Fruit fly (Drosophila melanogaster) whole organism, embryonic: Measurements from ENCODE around the gene prt.
A peak's percentile ranks its signal among the peaks of the same experiment; 100 is the strongest.

ENCODE experiments used
- Blimp-1 ChIP-seq: fragments of 200-800 bp; sonication (Bioruptor generic); optimal IDR thresholded peaks from 3 replicates; lab custom pipeline; 2018; ENCODE audit warnings: missing biosample characterization, missing genetic modification characterization, mild to moderate bottlenecking, moderate library complexity, missing genetic modification reagents
- CG10274 ChIP-seq: fragments of 200-800 bp; sonication (Bioruptor generic); optimal IDR thresholded peaks from 3 replicates; lab custom pipeline; 2017; ENCODE audit warnings: missing biosample characterization, mild to moderate bottlenecking, missing genetic modification characterization
- CG11695 ChIP-seq: fragments of 200-800 bp; sonication (Bioruptor generic); IDR thresholded peaks from 3 replicates; pipeline ENCODE4 v1.3.6; 2022; ENCODE audit warnings: missing biosample characterization, missing genetic modification characterization
- CG12391 ChIP-seq: fragments of 200-800 bp; sonication (Bioruptor generic); optimal IDR thresholded peaks from 3 replicates; lab custom pipeline; 2018; ENCODE audit warnings: missing biosample characterization, mild to moderate bottlenecking, missing genetic modification characterization, moderate library complexity
- CG15073 ChIP-seq: fragments of 200-800 bp; sonication (Bioruptor generic); optimal IDR thresholded peaks from 2 replicates; lab custom pipeline; 2016; ENCODE audit warnings: missing biosample characterization, missing genetic modification characterization
- CG15269 ChIP-seq: fragments of 200-800 bp; sonication (Bioruptor generic); optimal IDR thresholded peaks from 2 replicates; lab custom pipeline; 2018; ENCODE audit warnings: missing biosample characterization, mild to moderate bottlenecking, missing genetic modification characterization, moderate library complexity
- CG2875 ChIP-seq: fragments of 200-800 bp; sonication (Bioruptor generic); optimal IDR thresholded peaks from 2 replicates; lab custom pipeline; 2017; ENCODE audit warnings: missing biosample characterization, mild to moderate bottlenecking, missing genetic modification characterization, missing genetic modification reagents
- CG3163 ChIP-seq: fragments of 200-800 bp; sonication (Bioruptor generic); optimal IDR thresholded peaks from 3 replicates; lab custom pipeline; 2016; ENCODE audit warnings: missing biosample characterization, missing genetic modification characterization
- CG33557 ChIP-seq: fragments of 200-800 bp; sonication (Bioruptor generic); optimal IDR thresholded peaks from 2 replicates; lab custom pipeline; 2019; ENCODE audit warnings: missing biosample characterization, mild to moderate bottlenecking, missing genetic modification characterization, moderate library complexity
- CG34422 ChIP-seq: fragments of 200-800 bp; sonication (Bioruptor generic); IDR thresholded peaks from 3 replicates; pipeline ENCODE4 v1.3.6; 2022; ENCODE audit warnings: missing biosample characterization, missing genetic modification characterization
- CG3726 ChIP-seq: fragments of 200-800 bp; sonication (Bioruptor generic); IDR thresholded peaks from 3 replicates; pipeline ENCODE4, ENCODE4 v1.3.6; 2022; ENCODE audit warnings: missing biosample characterization, missing genetic modification characterization
- CG4328 ChIP-seq: fragments of 200-800 bp; sonication (Bioruptor generic); optimal IDR thresholded peaks from 3 replicates; lab custom pipeline; 2017; ENCODE audit warnings: missing biosample characterization, missing genetic modification reagents, missing genetic modification characterization
- CG4404 ChIP-seq: fragments of 200-800 bp; sonication (Bioruptor generic); IDR thresholded peaks from 2 replicates; pipeline ENCODE4 v1.3.6; 2022; ENCODE audit warnings: missing biosample characterization, missing genetic modification characterization
- CG6791 ChIP-seq: fragments of 200-800 bp; sonication (Bioruptor generic); IDR thresholded peaks from 3 replicates; pipeline ENCODE4 v1.3.6; 2022; ENCODE audit warnings: missing biosample characterization, missing genetic modification characterization; ENCODE audit not compliant: partially characterized antibody
- CG7987 ChIP-seq: fragments of 200-800 bp; sonication (Bioruptor generic); optimal IDR thresholded peaks from 2 replicates; lab custom pipeline; 2018; ENCODE audit warnings: missing biosample characterization, mild to moderate bottlenecking, missing genetic modification characterization, moderate library complexity
- D19B ChIP-seq: fragments of 200-800 bp; sonication (Bioruptor generic); optimal IDR thresholded peaks from 2 replicates; lab custom pipeline; 2017; ENCODE audit warnings: missing biosample characterization, mild to moderate bottlenecking, missing genetic modification characterization
- Deaf1 ChIP-seq: fragments of 200-800 bp; optimal IDR thresholded peaks from 3 replicates; lab custom pipeline; 2019; ENCODE audit warnings: missing biosample characterization, mild to moderate bottlenecking, missing genetic modification characterization, moderate library complexity
- Dfd ChIP-seq, 2 experiments: fragments of >200 bp; optimal IDR thresholded peaks; 2 replicates each; lab custom pipeline; 2017; ENCODE audit warnings: missing biosample characterization in 2 of 2, missing genetic modification characterization in 2 of 2
- E2f1 ChIP-seq: fragments of 200-800 bp; sonication (Bioruptor generic); IDR thresholded peaks from 2 replicates; pipeline ENCODE4 v1.3.6; 2022; ENCODE audit warnings: missing biosample characterization, missing genetic modification characterization
- Fer1 ChIP-seq: fragments of 200-800 bp; sonication (Bioruptor generic); optimal IDR thresholded peaks from 2 replicates; lab custom pipeline; 2017; ENCODE audit warnings: missing biosample characterization, mild to moderate bottlenecking, missing genetic modification characterization
- Fer3 ChIP-seq: fragments of 200-800 bp; sonication (Bioruptor generic); optimal IDR thresholded peaks from 2 replicates; lab custom pipeline; 2018; ENCODE audit warnings: missing biosample characterization, mild to moderate bottlenecking, missing genetic modification characterization, moderate library complexity
- GATAe ChIP-seq: fragments of 200-800 bp; sonication (Bioruptor generic); conservative IDR thresholded peaks from 2 replicates; pipeline ENCODE4 v1.3.6; 2022; ENCODE audit warnings: missing biosample characterization, missing genetic modification characterization
- H2.0 ChIP-seq: fragments of 200-800 bp; sonication (Bioruptor generic); IDR thresholded peaks from 2 replicates; pipeline ENCODE4 v1.3.6; 2022; ENCODE audit warnings: missing biosample characterization, missing genetic modification characterization
- HLH3B ChIP-seq: fragments of 200-800 bp; sonication (Bioruptor generic); IDR thresholded peaks from 2 replicates; pipeline ENCODE4 v1.3.6; 2022; ENCODE audit warnings: missing biosample characterization, missing genetic modification characterization
- HLHmδ ChIP-seq: fragments of 200-800 bp; sonication (Bioruptor generic); optimal IDR thresholded peaks from 2 replicates; lab custom pipeline; 2018; ENCODE audit warnings: missing biosample characterization, mild to moderate bottlenecking, missing genetic modification characterization, moderate library complexity
- Hr78 ChIP-seq, 2 experiments: fragments of 200-800 bp in 1 of 2; fragments of >200 bp in 1 of 2; sonication (Bioruptor generic) in 1 of 2; optimal IDR thresholded peaks; 2 replicates each; lab custom pipeline; 2017 to 2019; ENCODE audit warnings: missing biosample characterization in 2 of 2, missing genetic modification characterization in 2 of 2, mild to moderate bottlenecking in 1 of 2, moderate library complexity in 1 of 2
- Lhr ChIP-seq: fragments of 200-800 bp; sonication (Bioruptor generic); optimal IDR thresholded peaks from 3 replicates; lab custom pipeline; 2017; ENCODE audit warnings: mild to moderate bottlenecking, missing biosample characterization, missing genetic modification reagents, missing genetic modification characterization
- Meics ChIP-seq: fragments of 200-800 bp; sonication (Bioruptor generic); optimal IDR thresholded peaks from 2 replicates; lab custom pipeline; 2017; ENCODE audit warnings: missing biosample characterization, mild to moderate bottlenecking, missing genetic modification characterization
- YL-1 ChIP-seq: fragments of 200-800 bp; sonication (Bioruptor generic); optimal IDR thresholded peaks from 3 replicates; lab custom pipeline; 2017; ENCODE audit warnings: missing biosample characterization, mild to moderate bottlenecking, missing genetic modification characterization
- ac ChIP-seq: fragments of 200-800 bp; sonication (Bioruptor generic); optimal IDR thresholded peaks from 3 replicates; lab custom pipeline; 2017; ENCODE audit warnings: missing biosample characterization, mild to moderate bottlenecking, missing genetic modification characterization
- cg ChIP-seq: fragments of 200-800 bp; sonication (Bioruptor generic); optimal IDR thresholded peaks from 3 replicates; lab custom pipeline; 2019; ENCODE audit warnings: missing biosample characterization, mild to moderate bottlenecking, missing genetic modification characterization, moderate library complexity
- chinmo ChIP-seq: fragments of 200-800 bp; sonication (Bioruptor generic); IDR thresholded peaks from 4 replicates; pipeline ENCODE4 v1.3.6; 2022; ENCODE audit warnings: missing biosample characterization, missing genetic modification characterization; ENCODE audit not compliant: partially characterized antibody
- crol ChIP-seq: fragments of 200-800 bp; sonication (Bioruptor generic); IDR thresholded peaks from 2 replicates; pipeline ENCODE4 v1.3.6; 2022; ENCODE audit warnings: missing biosample characterization, missing genetic modification characterization
- dan ChIP-seq: fragments of 200-800 bp; sonication (Bioruptor generic); IDR thresholded peaks from 2 replicates; pipeline ENCODE4 v1.3.6; 2022; ENCODE audit warnings: missing biosample characterization, missing genetic modification characterization
- danr ChIP-seq: fragments of 200-800 bp; sonication (Bioruptor generic); IDR thresholded peaks from 2 replicates; pipeline ENCODE4 v1.3.6; 2022; ENCODE audit warnings: missing biosample characterization, missing genetic modification characterization
- eyg ChIP-seq: fragments of 200-800 bp; sonication (Bioruptor generic); optimal IDR thresholded peaks from 3 replicates; lab custom pipeline; 2016; ENCODE audit warnings: missing biosample characterization, missing genetic modification characterization
- ftz-f1 ChIP-seq: fragments of 200-800 bp; sonication (Bioruptor generic); optimal IDR thresholded peaks from 2 replicates; lab custom pipeline; 2016; ENCODE audit warnings: missing biosample characterization, missing genetic modification characterization
- insv ChIP-seq, 2 experiments: fragments of 200-800 bp; sonication (Bioruptor generic); optimal IDR thresholded peaks; 3 replicates each; lab custom pipeline; 2016 to 2018; ENCODE audit warnings: missing biosample characterization in 2 of 2, missing genetic modification characterization in 2 of 2
- mld ChIP-seq: fragments of 200-800 bp; sonication (Bioruptor generic); IDR thresholded peaks from 3 replicates; pipeline ENCODE4 v1.3.6; 2022; ENCODE audit warnings: missing biosample characterization, missing genetic modification characterization; ENCODE audit not compliant: partially characterized antibody
- nau ChIP-seq: fragments of 200-800 bp; sonication (Bioruptor generic); optimal IDR thresholded peaks from 3 replicates; lab custom pipeline; 2017; ENCODE audit warnings: missing biosample characterization, mild to moderate bottlenecking, missing genetic modification characterization, missing genetic modification reagents
- nmo ChIP-seq: fragments of 200-800 bp; sonication (Bioruptor generic); optimal IDR thresholded peaks from 2 replicates; lab custom pipeline; 2018; ENCODE audit warnings: missing biosample characterization, mild to moderate bottlenecking, missing genetic modification characterization, moderate library complexity
- pb ChIP-seq: fragments of 200-800 bp; sonication (Bioruptor generic); optimal IDR thresholded peaks from 3 replicates; lab custom pipeline; 2016; ENCODE audit warnings: missing biosample characterization, missing genetic modification characterization
- salm ChIP-seq: fragments of 200-800 bp; sonication (Bioruptor generic); optimal IDR thresholded peaks from 2 replicates; lab custom pipeline; 2018; ENCODE audit warnings: missing biosample characterization, mild to moderate bottlenecking, missing genetic modification characterization
- schlank ChIP-seq: fragments of 200-800 bp; sonication (Bioruptor generic); optimal IDR thresholded peaks from 2 replicates; lab custom pipeline; 2018; ENCODE audit warnings: missing biosample characterization, mild to moderate bottlenecking, missing genetic modification characterization
- slp2 ChIP-seq: fragments of 200-800 bp; sonication (Bioruptor generic); optimal IDR thresholded peaks from 2 replicates; lab custom pipeline; 2016; ENCODE audit warnings: missing biosample characterization, missing genetic modification characterization
- yki ChIP-seq: fragments of >200 bp; optimal IDR thresholded peaks from 3 replicates; lab custom pipeline; 2018
- z ChIP-seq: fragments of 200-800 bp; sonication (Bioruptor generic); IDR thresholded peaks from 3 replicates; pipeline ENCODE4 v1.3.6; 2022; ENCODE audit warnings: missing biosample characterization, missing genetic modification characterization

The prt gene

DNA sequence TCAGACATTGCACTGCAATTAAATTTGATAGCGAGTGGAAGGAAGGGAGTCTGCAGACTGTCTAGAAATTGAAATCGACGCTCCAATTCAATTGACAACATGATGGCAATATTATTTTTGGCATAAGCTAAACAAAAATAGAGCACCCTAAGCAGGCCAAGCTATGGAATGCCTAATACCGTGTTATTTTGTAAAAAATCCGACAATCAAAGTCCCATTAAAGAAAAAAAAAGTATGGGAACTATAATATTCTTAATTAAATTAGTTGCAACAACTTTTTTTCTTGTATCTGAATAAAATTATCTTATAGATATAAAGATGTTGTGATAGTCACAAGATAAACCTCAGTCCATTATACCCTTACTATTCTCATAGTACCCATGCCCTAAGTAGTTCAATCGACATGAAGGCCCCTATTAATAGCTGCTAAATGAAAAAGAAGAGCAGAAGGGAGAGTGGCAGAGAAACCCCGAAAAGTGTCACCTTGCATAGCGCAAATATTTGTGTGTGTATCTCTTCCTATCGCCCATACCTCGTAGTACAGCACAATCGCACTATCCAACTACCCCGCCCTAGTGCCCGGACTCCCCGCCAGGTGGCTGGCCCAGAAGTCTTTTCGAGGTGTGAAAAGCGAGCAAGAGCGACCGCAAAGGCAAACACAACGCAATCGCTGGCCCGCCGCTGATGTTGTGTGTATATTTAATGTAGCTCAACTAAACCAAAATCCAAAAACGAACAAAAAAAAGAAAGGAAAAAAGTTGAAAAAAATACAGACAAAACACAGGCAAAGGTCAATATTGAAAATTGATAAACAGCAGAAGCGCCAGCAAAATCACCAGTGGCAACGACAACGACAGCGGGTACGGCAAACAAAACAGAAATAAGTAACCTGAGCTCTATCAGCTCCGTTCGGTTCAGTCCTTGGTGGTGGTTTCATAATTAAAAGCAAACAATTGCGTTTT, 41.2 kb downstream of the prt start (continued):
- TF ChIP-seq crol (GFP tag; lab: Robert Waterston, UW), result peak; percentile 78
- TF ChIP-seq CG2875 (GFP tag; lab: Kevin White, UChicago), result peak; percentile 86
- peak in 1 of 2 experiments; percentile 79 for TF ChIP-seq Hr78 (GFP tag; optimal IDR thresholded peaks at IDR 0.05; lab: Kevin White, UChicago)
- TF ChIP-seq ftz-f1 (GFP tag; lab: Kevin White, UChicago), result peak; percentile 70
- peak; percentile 24 for TF ChIP-seq Meics (GFP tag; lab: Kevin White, UChicago)
- peak; percentile 61 for TF ChIP-seq CG7987 (GFP tag; lab: Kevin White, UChicago)
- peak; percentile 62 for TF ChIP-seq D19B (GFP tag; lab: Kevin White, UChicago)
- no peak for TF ChIP-seq E2f1 (GFP tag; lab: Robert Waterston, UW)
- no peak for TF ChIP-seq GATAe (GFP tag; lab: Robert Waterston, UW)
- TF ChIP-seq CG15073, result no peak
- peak; percentile 78 for TF ChIP-seq nau (GFP tag; lab: Kevin White, UChicago)
- TF ChIP-seq CG3163 (GFP tag; lab: Kevin White, UChicago), result peak; percentile 59
- TF ChIP-seq H2.0 (GFP tag; lab: Robert Waterston, UW), result no peak
- TF ChIP-seq dan (GFP tag; lab: Robert Waterston, UW), result no peak
- TF ChIP-seq ac (GFP tag; lab: Kevin White, UChicago), result peak; percentile 84
- TF ChIP-seq pb (GFP tag; lab: Kevin White, UChicago), result peak; percentile 46
- peak; percentile 10 for TF ChIP-seq Fer3
- no peak for TF ChIP-seq mld (GFP tag; lab: Robert Waterston, UW)
- TF ChIP-seq Dfd (GFP tag; optimal IDR thresholded peaks at IDR 0.05; lab: Kevin White, UChicago), result no peak
- peak; percentile 42 for TF ChIP-seq Blimp-1 (GFP tag; lab: Kevin White, UChicago)
- peak; percentile 95 for TF ChIP-seq CG33557 (GFP tag; lab: Kevin White, UChicago)
- TF ChIP-seq CG12391 (tag; lab: Kevin White, UChicago), result peak; percentile 42
- TF ChIP-seq YL-1 (GFP tag; lab: Kevin White, UChicago), result peak; percentile 62
- no peak for TF ChIP-seq CG6791 (GFP tag; lab: Robert Waterston, UW)
- peak; percentile 58 for TF ChIP-seq CG4328
- TF ChIP-seq cg (GFP tag; lab: Kevin White, UChicago), result no peak
- no peak for TF ChIP-seq yki (lab: Kevin White, UChicago)
- TF ChIP-seq Fer1 (GFP tag; lab: Kevin White, UChicago), result peak; percentile 70
- no peak for TF ChIP-seq CG3726 (GFP tag; lab: Robert Waterston, UW)
- peak; percentile 2 for TF ChIP-seq nmo
- TF ChIP-seq CG11695, result peak; percentile 21; the same call in 2 of the 3 replicates
- TF ChIP-seq danr, result no peak; the same call in 1 of the 2 replicates
- peak in 1 of 2 experiments; percentile 51 for TF ChIP-seq insv (GFP tag; optimal IDR thresholded peaks at IDR 0.05; lab: Kevin White, UChicago)
- peak; percentile 27; the same call in 1 of the 2 replicates for TF ChIP-seq HLH3B (GFP tag; lab: Robert Waterston, UW)
- TF ChIP-seq schlank (tag; lab: Kevin White, UChicago), result peak; percentile 42
- TF ChIP-seq HLHmδ, result no peak
- no peak for TF ChIP-seq Deaf1 (tag; lab: Kevin White, UChicago)
- TF ChIP-seq salm, result peak; percentile 71
- peak; percentile 48 for TF ChIP-seq CG15269 (tag; lab: Kevin White, UChicago)
- TF ChIP-seq CG10274 (GFP tag; lab: Kevin White, UChicago), result peak; percentile 24
- 0 out of 3 replicates have a peak, but pooled peaks have one; percentile 25 for TF ChIP-seq CG34422 (GFP tag; lab: Robert Waterston, UW)
- peak; percentile 65; the same call in 2 of the 3 replicates for TF ChIP-seq z (GFP tag; lab: Robert Waterston, UW)
- peak; percentile 60 for TF ChIP-seq Lhr (GFP tag; lab: Kevin White, UChicago)
- TF ChIP-seq chinmo (GFP tag; lab: Robert Waterston, UW), result peak; percentile 31; the same call in 1 of the 4 replicates
- peak; percentile 14 for TF ChIP-seq slp2 (GFP tag; lab: Kevin White, UChicago)
- no peak for TF ChIP-seq eyg (GFP tag; lab: Kevin White, UChicago)
- TF ChIP-seq CG4404 (GFP tag; lab: Robert Waterston, UW), result peak; percentile 21; the same call in 1 of the 2 replicates
